Worm (Caenorhabditis elegans) whole organism, late embryonic: ENCODE measurements around the gene rga-8.

Experiments used
- K02D7.2 ChIP-seq: sonication (generic microtip); optimal IDR thresholded peaks from 2 replicates; lab custom pipeline; 2017; ENCODE audit warnings: mild to moderate bottlenecking, missing genetic modification characterization, missing compliant biosample characterization
- K09A11.1 ChIP-seq: sonication (generic microtip); optimal IDR thresholded peaks from 2 replicates; lab custom pipeline; 2017; ENCODE audit warnings: antibody characterized with exemption, mild to moderate bottlenecking, missing genetic modification characterization, missing compliant biosample characterization; ENCODE audit not compliant: insufficient read depth
- T23F11.4 ChIP-seq: fragments of 200-800 bp; sonication (Bioruptor generic); optimal IDR thresholded peaks from 2 replicates; lab custom pipeline; 2018; ENCODE audit warnings: mild to moderate bottlenecking, missing genetic modification characterization, missing compliant biosample characterization
- ceh-18 ChIP-seq: sonication (generic microtip); optimal IDR thresholded peaks from 2 replicates; lab custom pipeline; 2016; ENCODE audit warnings: missing genetic modification characterization, missing compliant biosample characterization
- ceh-2 ChIP-seq: sonication (generic microtip); optimal IDR thresholded peaks from 2 replicates; lab custom pipeline; 2016; ENCODE audit warnings: missing genotype, missing genetic modification characterization, missing compliant biosample characterization
- ceh-24 ChIP-seq: sonication (generic microtip); optimal IDR thresholded peaks from 2 replicates; lab custom pipeline; 2016; ENCODE audit warnings: mild to moderate bottlenecking, missing genetic modification characterization, missing compliant biosample characterization
- ceh-30 ChIP-seq: fragments of 150-350 bp; optimal IDR thresholded peaks from 2 replicates; lab custom pipeline; 2014; ENCODE audit warnings: missing biosample characterization, missing genetic modification characterization
- ceh-34 ChIP-seq: sonication (generic microtip); optimal IDR thresholded peaks from 2 replicates; lab custom pipeline; 2016; ENCODE audit warnings: mild to moderate bottlenecking, missing genetic modification characterization, missing compliant biosample characterization
- ceh-45 ChIP-seq: fragments of 200-800 bp; sonication (Bioruptor generic); IDR thresholded peaks from 2 replicates; pipeline ENCODE4 v1.3.6; 2022; ENCODE audit warnings: missing genetic modification reagents, missing genetic modification characterization, missing compliant biosample characterization
- elt-2 ChIP-seq: sonication (generic microtip); optimal IDR thresholded peaks from 2 replicates; lab custom pipeline; 2016; ENCODE audit warnings: missing genetic modification reagents, missing genetic modification characterization, missing compliant biosample characterization
- elt-4 ChIP-seq: sonication (generic microtip); optimal IDR thresholded peaks from 2 replicates; lab custom pipeline; 2016; ENCODE audit warnings: missing genetic modification characterization, missing compliant biosample characterization
- fax-1 ChIP-seq: sonication (generic microtip); optimal IDR thresholded peaks from 2 replicates; lab custom pipeline; 2016; ENCODE audit warnings: missing genotype, missing genetic modification characterization, missing compliant biosample characterization
- hlh-13 ChIP-seq: fragments of 200-800 bp; sonication (Bioruptor generic); optimal IDR thresholded peaks from 2 replicates; lab custom pipeline; 2018; ENCODE audit warnings: mild to moderate bottlenecking, missing genetic modification characterization, missing compliant biosample characterization
- hlh-15 ChIP-seq: sonication (generic microtip); optimal IDR thresholded peaks from 2 replicates; lab custom pipeline; 2016; ENCODE audit warnings: missing genetic modification characterization, missing compliant biosample characterization
- hlh-6 ChIP-seq: sonication (generic microtip); optimal IDR thresholded peaks from 2 replicates; lab custom pipeline; 2016; ENCODE audit warnings: missing genotype, missing genetic modification characterization, missing compliant biosample characterization
- lim-6 ChIP-seq: sonication (generic microtip); optimal IDR thresholded peaks from 2 replicates; lab custom pipeline; 2016; ENCODE audit warnings: missing genetic modification characterization, missing compliant biosample characterization
- lin-11 ChIP-seq: fragments of 200-800 bp; sonication (Bioruptor generic); optimal IDR thresholded peaks from 2 replicates; lab custom pipeline; 2018; ENCODE audit warnings: mild to moderate bottlenecking, missing genetic modification characterization, missing compliant biosample characterization
- nfya-1 ChIP-seq: sonication (generic microtip); optimal IDR thresholded peaks from 2 replicates; lab custom pipeline; 2017; ENCODE audit warnings: missing genetic modification characterization, mild to moderate bottlenecking, missing compliant biosample characterization, antibody characterized with exemption, moderate library complexity
- nhr-232 ChIP-seq: sonication (generic microtip); optimal IDR thresholded peaks from 2 replicates; lab custom pipeline; 2016; ENCODE audit warnings: missing genetic modification characterization, missing compliant biosample characterization
- npax-4 ChIP-seq: sonication (generic microtip); optimal IDR thresholded peaks from 2 replicates; lab custom pipeline; 2016; ENCODE audit warnings: missing genetic modification characterization, missing compliant biosample characterization
- pag-3 ChIP-seq: sonication (generic microtip); optimal IDR thresholded peaks from 2 replicates; lab custom pipeline; 2016; ENCODE audit warnings: missing compliant biosample characterization, missing genetic modification characterization, borderline replicate concordance
- pat-9 ChIP-seq: fragments of 200-800 bp; sonication (Bioruptor generic); optimal IDR thresholded peaks from 2 replicates; lab custom pipeline; 2018; ENCODE audit warnings: mild to moderate bottlenecking, missing genetic modification characterization, moderate library complexity, missing compliant biosample characterization
- pha-2 ChIP-seq: sonication (generic microtip); optimal IDR thresholded peaks from 2 replicates; lab custom pipeline; 2017; ENCODE audit warnings: mild to moderate bottlenecking, missing genetic modification characterization, missing compliant biosample characterization
- pha-4 ChIP-seq: fragments of 150-350 bp; optimal IDR thresholded peaks from 2 replicates; lab custom pipeline; 2018; ENCODE audit warnings: missing biosample characterization, missing genetic modification reagents, missing genetic modification characterization
- pqm-1 ChIP-seq: sonication (generic microtip); optimal IDR thresholded peaks from 2 replicates; lab custom pipeline; 2016; ENCODE audit warnings: missing genetic modification characterization, missing compliant biosample characterization
- rnt-1 ChIP-seq: sonication (generic microtip); optimal IDR thresholded peaks from 2 replicates; lab custom pipeline; 2016; ENCODE audit warnings: missing genetic modification characterization, missing compliant biosample characterization
- sdc-2 ChIP-seq: sonication (generic microtip); optimal IDR thresholded peaks from 2 replicates; lab custom pipeline; 2016; ENCODE audit warnings: missing genotype, missing genetic modification characterization, missing compliant biosample characterization
- sox-2 ChIP-seq: fragments of 200-800 bp; sonication (Bioruptor generic); IDR thresholded peaks from 2 replicates; pipeline ENCODE4 v1.3.6; 2022; ENCODE audit warnings: missing genetic modification reagents, missing genetic modification characterization, missing compliant biosample characterization
- tbx-7 ChIP-seq: sonication (generic microtip); optimal IDR thresholded peaks from 2 replicates; lab custom pipeline; 2016; ENCODE audit warnings: missing genotype, missing genetic modification characterization, missing compliant biosample characterization
- unc-3 ChIP-seq, 2 experiments: fragments of 200-800 bp in 1 of 2; sonication (Bioruptor generic) in 1 of 2; sonication (generic microtip) in 1 of 2; conservative IDR thresholded peaks in 1 of 2; optimal IDR thresholded peaks in 1 of 2; 2 replicates each; pipeline versions ENCODE4 v1.3.6 to Lab custom; 2016 to 2022; ENCODE audit warnings: missing compliant biosample characterization in 2 of 2, missing genetic modification characterization in 2 of 2, missing genetic modification reagents in 1 of 2
- unc-55 ChIP-seq: sonication (generic microtip); optimal IDR thresholded peaks from 2 replicates; lab custom pipeline; 2017; ENCODE audit warnings: missing biosample characterization, missing genetic modification reagents, missing genetic modification characterization
- ztf-16 ChIP-seq: sonication (generic microtip); optimal IDR thresholded peaks from 2 replicates; lab custom pipeline; 2017; ENCODE audit warnings: missing genetic modification characterization, missing compliant biosample characterization

rga-8 gene

DNA sequence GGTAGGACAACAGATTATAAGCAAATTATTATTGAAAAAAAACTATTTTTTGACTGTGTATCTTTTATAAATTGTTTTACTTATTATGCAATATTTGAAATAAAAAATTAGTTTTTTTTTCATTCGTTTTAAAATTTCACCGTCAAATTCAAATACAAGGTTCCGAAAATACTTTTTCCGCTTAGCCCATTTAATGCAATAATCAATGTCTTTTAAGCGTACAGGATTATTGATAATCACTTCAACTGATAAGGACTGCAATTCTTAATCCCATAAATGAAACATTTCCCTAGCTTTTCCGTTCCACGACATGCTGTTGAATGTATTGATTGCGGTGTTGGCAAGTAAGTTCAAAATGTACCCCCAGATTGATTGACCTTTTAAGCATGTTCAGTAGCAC lies 22.6 kb downstream of the rga-8 start, which contains the start of gene nspg-12:
Gene nspg-12, plus strand, starts transcription at position 301 of the 400 bp plus-strand sequence.
- TF ChIP-seq npax-4 (no peak), ceh-2 (tag; lab: Kevin White, UChicago) (no peak), sox-2 (GFP tag; lab: Robert Waterston, UW) (no peak), hlh-6 (tag; lab: Kevin White, UChicago) (no peak), sdc-2 (no peak), rnt-1 (tag; lab: Kevin White, UChicago) (no peak), elt-4 (tag; lab: Kevin White, UChicago) (no peak), ceh-45 (GFP tag; lab: Robert Waterston, UW) (no peak), ceh-18 (tag; lab: Kevin White, UChicago) (no peak), lin-11 (tag; lab: Kevin White, UChicago) (no peak), hlh-13 (GFP tag; lab: Kevin White, UChicago) (no peak), ceh-24 (tag; lab: Kevin White, UChicago) (no peak), hlh-15 (tag; lab: Kevin White, UChicago) (no peak)
- TF ChIP-seq, all 69 proteins: peak for 0

DNA sequence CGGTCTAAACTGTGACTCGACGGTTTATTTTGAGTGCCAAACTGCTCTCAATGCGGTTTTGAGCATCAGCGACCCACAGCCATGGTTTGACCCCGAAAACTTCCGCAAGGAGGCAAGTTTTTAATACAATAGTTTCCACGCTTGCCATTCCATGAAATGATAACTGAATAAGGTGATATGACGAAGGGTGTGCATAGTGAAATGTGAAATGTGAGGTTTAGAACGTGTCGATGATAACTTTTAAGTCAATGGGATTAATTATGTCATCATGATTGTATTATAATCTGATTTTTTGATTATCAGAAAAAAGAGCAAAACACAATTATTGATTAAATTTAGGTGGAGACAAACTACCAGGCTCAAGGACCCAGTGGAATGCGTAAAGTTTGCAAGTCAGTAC lies 24.3 kb downstream of the rga-8 start:
- TF ChIP-seq unc-55 (GFP tag; lab: Kevin White, UChicago) (no peak), ztf-16 (tag; lab: Kevin White, UChicago) (no peak), pha-2 (no peak), pha-4 (tag; lab: Kevin White, UChicago) (no peak), ceh-30 (tag; lab: Kevin White, UChicago) (no peak), hlh-15 (tag; lab: Kevin White, UChicago) (no peak), pqm-1 (tag; lab: Kevin White, UChicago) (no peak), pat-9 (tag; lab: Kevin White, UChicago) (no peak), nhr-232 (tag; lab: Kevin White, UChicago) (no peak), fax-1 (tag; lab: Kevin White, UChicago) (no peak), elt-4 (tag; lab: Kevin White, UChicago) (no peak)

ce11 chrX:5254894-5255293 lies 24.7 kb downstream of the rga-8 start, which contains the start of gene nspg-13:
Gene nspg-13, plus strand, starts transcription at chrX:5255194.
- TF ChIP-seq unc-3 (GFP tag; conservative IDR thresholded peaks at IDR 0.05; lab: Robert Waterston, UW) (no peak), unc-3 (tag; optimal IDR thresholded peaks at IDR 0.05; lab: Kevin White, UChicago) (no peak), nfya-1 (tag; lab: Kevin White, UChicago) (no peak), tbx-7 (tag; lab: Kevin White, UChicago) (no peak), pha-4 (tag; lab: Kevin White, UChicago) (no peak), ceh-24 (tag; lab: Kevin White, UChicago) (no peak)

- no peak for TF ChIP-seq hlh-15 (tag; lab: Kevin White, UChicago)
- peak; percentile 47 for TF ChIP-seq elt-2
- no peak for TF ChIP-seq pag-3 (tag; lab: Kevin White, UChicago)
- TF ChIP-seq ceh-34 (tag; lab: Kevin White, UChicago), result no peak
- TF ChIP-seq T23F11.4 (GFP tag; lab: Kevin White, UChicago), result no peak
- TF ChIP-seq rnt-1 (tag; lab: Kevin White, UChicago), result no peak
- no peak for TF ChIP-seq tbx-7 (tag; lab: Kevin White, UChicago)
- TF ChIP-seq pha-4 (tag; lab: Kevin White, UChicago), result no peak
- no peak for TF ChIP-seq lim-6 (tag; lab: Kevin White, UChicago)
- TF ChIP-seq, all 69 proteins: peak for 1
Observed at ce11 chrX:5252798-5253197, 26.8 kb downstream of the rga-8 start, which contains the start of gene nspg-14. Gene nspg-14, plus strand, starts transcription at chrX:5253047.

DNA sequence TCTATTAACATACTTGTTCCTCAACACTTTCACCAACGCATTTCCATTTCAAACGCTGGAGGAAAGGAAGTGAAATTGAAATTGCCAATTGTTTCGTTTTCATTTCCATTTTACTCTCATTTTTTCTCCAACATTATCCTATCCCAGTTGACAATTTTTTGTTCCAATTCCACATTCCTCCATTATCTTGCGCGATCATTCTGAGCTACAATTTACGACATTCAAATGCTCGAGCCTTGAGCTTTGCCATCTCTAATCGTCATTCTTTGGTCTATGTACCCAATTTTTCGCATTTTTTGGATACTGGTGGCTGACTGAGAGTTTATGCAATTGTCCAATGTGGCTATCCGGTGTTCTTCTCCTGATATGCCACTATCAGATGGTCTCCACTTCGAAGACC lies 30.0 kb downstream of the rga-8 start, which contains the start of gene Y34B4A.10:
Gene Y34B4A.10, plus strand, starts transcription at position 301 of the 400 bp plus-strand sequence.
- TF ChIP-seq K09A11.1, result no peak
- TF ChIP-seq K02D7.2 (tag; lab: Kevin White, UChicago), result no peak
- TF ChIP-seq unc-55 (GFP tag; lab: Kevin White, UChicago), result no peak
